Fruit fly (Drosophila melanogaster) whole organism, pupa: ENCODE data around the gene CG2224.
A peak's percentile ranks its signal among the peaks of the same experiment; 100 is the strongest.

Experiments
- CG10348 ChIP-seq: fragments of 200-800 bp; sonication (Bioruptor generic); IDR thresholded peaks from 2 replicates; pipeline ENCODE4 v1.3.6; 2022; ENCODE audit warnings: missing biosample characterization, missing genetic modification characterization
- CG12605 ChIP-seq: fragments of 200-800 bp; sonication (Bioruptor generic); IDR thresholded peaks from 2 replicates; pipeline ENCODE4 v1.3.6; 2022; ENCODE audit warnings: missing biosample characterization, missing genetic modification characterization
- CG13204 ChIP-seq: fragments of 200-800 bp; sonication (Bioruptor generic); optimal IDR thresholded peaks from 2 replicates; lab custom pipeline; 2018; ENCODE audit warnings: missing biosample characterization, mild to moderate bottlenecking, missing genetic modification characterization, moderate library complexity
- CG14655 ChIP-seq: fragments of 200-800 bp; sonication (Bioruptor generic); optimal IDR thresholded peaks from 3 replicates; lab custom pipeline; 2017; ENCODE audit warnings: mild to moderate bottlenecking, missing biosample characterization, missing genetic modification reagents, missing genetic modification characterization
- CG15710 ChIP-seq: fragments of 200-800 bp; sonication (Bioruptor generic); optimal IDR thresholded peaks from 2 replicates; lab custom pipeline; 2018; ENCODE audit warnings: missing biosample characterization, mild to moderate bottlenecking, missing genetic modification characterization, moderate library complexity
- CG17806 ChIP-seq: fragments of 200-800 bp; sonication (Bioruptor generic); optimal IDR thresholded peaks from 2 replicates; lab custom pipeline; 2018; ENCODE audit warnings: missing biosample characterization, mild to moderate bottlenecking, missing genetic modification characterization, moderate library complexity
- CG32121 ChIP-seq: fragments of 200-800 bp; sonication (Bioruptor generic); IDR thresholded peaks from 2 replicates; pipeline ENCODE4 v1.3.6; 2022; ENCODE audit warnings: missing biosample characterization, missing genetic modification characterization
- CG34367 ChIP-seq: fragments of 200-800 bp; sonication (Bioruptor generic); optimal IDR thresholded peaks from 2 replicates; lab custom pipeline; 2018; ENCODE audit warnings: missing biosample characterization, mild to moderate bottlenecking, missing genetic modification characterization
- CG4496 ChIP-seq: fragments of 200-800 bp; sonication (Bioruptor generic); IDR thresholded peaks from 3 replicates; pipeline ENCODE4 v1.3.6; 2022; ENCODE audit warnings: missing biosample characterization, missing genetic modification characterization
- CG8159 ChIP-seq: fragments of 200-800 bp; sonication (Bioruptor generic); optimal IDR thresholded peaks from 3 replicates; lab custom pipeline; 2018; ENCODE audit warnings: missing biosample characterization, mild to moderate bottlenecking, missing genetic modification characterization, moderate library complexity
- CG8301 ChIP-seq: fragments of 200-800 bp; sonication (Bioruptor generic); optimal IDR thresholded peaks from 2 replicates; lab custom pipeline; 2018; ENCODE audit warnings: missing biosample characterization, mild to moderate bottlenecking, missing genetic modification characterization
- CG9948 ChIP-seq: fragments of 200-800 bp; sonication (Bioruptor generic); optimal IDR thresholded peaks from 2 replicates; lab custom pipeline; 2018; ENCODE audit warnings: missing biosample characterization, mild to moderate bottlenecking, missing genetic modification characterization, moderate library complexity
- D1 ChIP-seq: fragments of 200-800 bp; sonication (Bioruptor generic); optimal IDR thresholded peaks from 2 replicates; lab custom pipeline; 2018; ENCODE audit warnings: missing biosample characterization, mild to moderate bottlenecking, missing genetic modification characterization, moderate library complexity
- EcR ChIP-seq: fragments of 200-800 bp; sonication (Bioruptor generic); optimal IDR thresholded peaks from 3 replicates; lab custom pipeline; 2019; ENCODE audit warnings: missing biosample characterization, missing genetic modification characterization, mild to moderate bottlenecking, moderate library complexity, missing genetic modification reagents
- Ets98B ChIP-seq: fragments of 200-800 bp; sonication (Bioruptor generic); IDR thresholded peaks from 2 replicates; pipeline ENCODE4 v1.3.6; 2022; ENCODE audit warnings: missing biosample characterization, missing genetic modification characterization
- Pif1A ChIP-seq: fragments of 200-800 bp; sonication (Bioruptor generic); optimal IDR thresholded peaks from 3 replicates; lab custom pipeline; 2016; ENCODE audit warnings: missing biosample characterization, missing genetic modification characterization
- Pif1B ChIP-seq: fragments of 200-800 bp; sonication (Bioruptor generic); optimal IDR thresholded peaks from 3 replicates; lab custom pipeline; 2016; ENCODE audit warnings: missing biosample characterization, missing genetic modification characterization
- Snoo ChIP-seq: fragments of 200-800 bp; sonication (Bioruptor generic); optimal IDR thresholded peaks from 3 replicates; lab custom pipeline; 2017; ENCODE audit warnings: missing biosample characterization, mild to moderate bottlenecking, missing genetic modification characterization, inconsistent platforms
- fd96Ca ChIP-seq: fragments of 200-800 bp; sonication (Bioruptor generic); IDR thresholded peaks from 3 replicates; pipeline ENCODE4 v1.3.6; 2022; ENCODE audit warnings: missing biosample characterization, missing genetic modification characterization
- gl ChIP-seq: fragments of 200-800 bp; sonication (Bioruptor generic); optimal IDR thresholded peaks from 2 replicates; lab custom pipeline; 2018; ENCODE audit warnings: missing biosample characterization, mild to moderate bottlenecking, missing genetic modification characterization
- rn ChIP-seq: fragments of 200-800 bp; sonication (Bioruptor generic); IDR thresholded peaks from 2 replicates; pipeline ENCODE4 v1.3.6; 2022; ENCODE audit warnings: missing biosample characterization, missing genetic modification characterization

The CG2224 gene

dm6 chr3R:30465775-30466494 lies 6.8 kb upstream of the CG2224 start, which contains the start of gene PH4alphaEFB:
Gene PH4alphaEFB (plus strand): TSS chr3R:30466050.
- TF ChIP-seq Ets98B (GFP tag; lab: Robert Waterston, UW): no peak
- TF ChIP-seq gl (tag; lab: Kevin White, UChicago): peak; percentile 1
- no peak for TF ChIP-seq CG14655
- TF ChIP-seq rn (GFP tag; lab: Robert Waterston, UW): no peak
- TF ChIP-seq CG34367 (tag; lab: Kevin White, UChicago): no peak
- peak; percentile 72 for TF ChIP-seq EcR (GFP tag; lab: Kevin White, UChicago)
- TF ChIP-seq CG12605 (GFP tag; lab: Robert Waterston, UW): peak; percentile 53; the same call in 1 of the 2 replicates
- no peak for TF ChIP-seq CG9948 (tag; lab: Kevin White, UChicago)
- TF ChIP-seq, all 21 proteins: peak for 3

dm6 chr3R:30464244-30464643 lies 5.1 kb upstream of the CG2224 start:
- no peak for TF ChIP-seq CG8159 (tag; lab: Kevin White, UChicago)
- TF ChIP-seq CG15710 (tag; lab: Kevin White, UChicago): no peak
- TF ChIP-seq Pif1A (GFP tag; lab: Kevin White, UChicago): no peak
- TF ChIP-seq EcR (GFP tag; lab: Kevin White, UChicago): no peak

dm6 chr3R:30461608-30462243 lies 2.6 kb upstream of the CG2224 start:
- TF ChIP-seq D1 (tag; lab: Kevin White, UChicago) (no peak), CG8301 (peak; percentile 63), CG12605 (GFP tag; lab: Robert Waterston, UW) (peak; percentile 65), CG8159 (tag; lab: Kevin White, UChicago) (peak; percentile 66), fd96Ca (no peak), rn (GFP tag; lab: Robert Waterston, UW) (no peak), Snoo (peak; percentile 36), CG4496 (GFP tag; lab: Robert Waterston, UW) (peak; percentile 41; the same call in 2 of the 3 replicates), Pif1B (peak; percentile 48), CG13204 (GFP tag; lab: Kevin White, UChicago) (peak; percentile 59), CG17806 (tag; lab: Kevin White, UChicago) (peak; percentile 58), CG10348 (GFP tag; lab: Robert Waterston, UW) (no peak), CG15710 (tag; lab: Kevin White, UChicago) (peak; percentile 67), CG32121 (GFP tag; lab: Robert Waterston, UW) (peak; percentile 63), gl (tag; lab: Kevin White, UChicago) (no peak), CG9948 (tag; lab: Kevin White, UChicago) (peak; percentile 55), CG34367 (tag; lab: Kevin White, UChicago) (peak; percentile 58), Ets98B (GFP tag; lab: Robert Waterston, UW) (peak; percentile 56; the same call in 1 of the 2 replicates), EcR (GFP tag; lab: Kevin White, UChicago) (peak; percentile 58)

- TF ChIP-seq CG4496 (GFP tag; lab: Robert Waterston, UW) (0 out of 3 replicates have a peak, but pooled peaks have one; percentile 13), CG34367 (tag; lab: Kevin White, UChicago) (no peak), CG13204 (GFP tag; lab: Kevin White, UChicago) (no peak), Ets98B (GFP tag; lab: Robert Waterston, UW) (no peak; the same call in 1 of the 2 replicates), CG32121 (GFP tag; lab: Robert Waterston, UW) (0 out of 2 replicates have a peak, but pooled peaks have one; percentile 41)
These were observed 1.1 kb upstream of the CG2224 start for dm6 chr3R:30460187-30460586.

- TF ChIP-seq Snoo (no peak), CG8301 (no peak), CG14655 (no peak), CG32121 (GFP tag; lab: Robert Waterston, UW) (no peak), EcR (GFP tag; lab: Kevin White, UChicago) (no peak), CG34367 (tag; lab: Kevin White, UChicago) (no peak), fd96Ca (no peak), CG13204 (GFP tag; lab: Kevin White, UChicago) (no peak), CG9948 (tag; lab: Kevin White, UChicago) (no peak), CG15710 (tag; lab: Kevin White, UChicago) (no peak)
These were observed 3.1 kb downstream of the CG2224 start, which contains the start of gene aralar1 for dm6 chr3R:30455817-30456544. Gene aralar1 (minus strand): TSS chr3R:30455867.

- TF ChIP-seq Snoo: no peak
- no peak for TF ChIP-seq CG4496 (GFP tag; lab: Robert Waterston, UW)
- no peak for TF ChIP-seq fd96Ca
- no peak for TF ChIP-seq Pif1A (GFP tag; lab: Kevin White, UChicago)
- no peak for TF ChIP-seq Pif1B
- no peak for TF ChIP-seq D1 (tag; lab: Kevin White, UChicago)
These were observed 4.7 kb downstream of the CG2224 start for dm6 chr3R:30454442-30454841.
